Worm (Caenorhabditis elegans): ENCODE measurements around the gene sft-4.

DNA sequence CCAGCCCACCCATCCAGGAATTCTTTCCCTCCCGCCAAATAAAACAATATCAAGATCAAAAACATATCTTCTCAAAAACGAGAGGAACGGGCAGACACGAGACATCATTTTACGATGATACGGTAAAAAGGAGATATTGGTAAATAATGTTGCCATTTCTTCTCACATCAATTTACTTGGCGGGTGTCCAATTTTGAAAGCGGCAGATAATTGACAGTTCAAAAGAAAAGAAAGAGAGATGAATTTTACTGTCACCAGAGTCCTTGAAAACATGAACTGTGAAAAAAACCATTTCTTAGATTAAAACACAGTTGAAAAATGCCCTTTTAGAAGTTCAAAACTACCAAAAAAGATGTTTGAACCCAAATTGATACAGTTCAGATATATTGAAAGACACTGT is 30.2 kb upstream of the sft-4 start:
- TF ChIP-seq ztf-11 (tag; optimal IDR thresholded peaks at IDR 0.05) (no peak), lin-39 (tag; optimal IDR thresholded peaks at IDR 0.05) (no peak), irx-1 (tag; optimal IDR thresholded peaks at IDR 0.05) (no peak), dpl-1 (GFP tag; optimal IDR thresholded peaks at IDR 0.05) (no peak), tbx-2 (tag; optimal IDR thresholded peaks at IDR 0.05) (no peak), lin-13 (GFP tag; optimal IDR thresholded peaks at IDR 0.05) (no peak), hlh-4 (tag; optimal IDR thresholded peaks at IDR 0.05) (no peak), ztf-4 (tag; optimal IDR thresholded peaks at IDR 0.05) (no peak), nhr-11 (tag; optimal IDR thresholded peaks at IDR 0.05) (no peak)
